Worm (Caenorhabditis elegans): ENCODE results near the gene F10B5.2.

Gene F10B5.2

DNA sequence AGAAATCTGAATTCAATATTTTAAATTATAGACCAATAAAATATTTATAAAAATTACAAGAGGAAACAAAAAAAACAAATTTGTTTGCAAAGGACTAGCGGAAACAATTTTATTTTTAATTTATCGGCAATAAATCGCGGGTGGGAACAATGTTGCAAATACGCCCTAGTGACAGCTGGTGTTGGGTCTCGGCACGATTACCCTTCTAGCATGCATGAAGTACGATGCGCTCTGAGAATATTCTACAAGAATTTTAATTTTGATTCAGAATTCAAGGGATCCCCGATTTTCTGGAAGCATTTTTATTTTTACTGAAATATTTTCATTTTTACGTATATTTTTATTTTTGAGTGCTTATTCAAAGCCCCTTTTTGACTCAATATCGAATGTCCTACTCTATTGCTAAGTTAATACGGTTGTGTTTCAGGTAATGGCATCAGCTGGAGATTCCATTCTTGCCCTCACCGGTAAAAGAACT lies 40.5 kb downstream of the F10B5.2 start, which contains the start of the genes mig-5 and cct-1 (continued):
- TF ChIP-seq ama-1 (optimal IDR thresholded peaks at IDR 0.05) (peak; percentile 89), xbp-1 (tag; optimal IDR thresholded peaks at IDR 0.05) (peak; percentile 98), unc-98 (GFP tag; IDR thresholded peaks at IDR 0.05) (peak; percentile 59; the same call in 1 of the 2 replicates), aha-1 (tag; optimal IDR thresholded peaks at IDR 0.05) (peak; percentile 78), dpl-1 (GFP tag; optimal IDR thresholded peaks at IDR 0.05) (peak; percentile 87 to 93 (median 89)), mdl-1 (tag; optimal IDR thresholded peaks at IDR 0.05) (peak in 1 of 2 experiments; percentile 95), tbx-2 (tag; optimal IDR thresholded peaks at IDR 0.05) (peak; percentile 98), pag-3 (tag; optimal IDR thresholded peaks at IDR 0.05; ENCODE audit: borderline replicate concordance, insufficient read depth) (peak; percentile 53), unc-30 (tag; optimal IDR thresholded peaks at IDR 0.05) (peak; percentile 75), fkh-10 (GFP tag; optimal IDR thresholded peaks at IDR 0.05) (peak; percentile 84), fos-1 (tag; optimal IDR thresholded peaks at IDR 0.05) (peak; percentile 95), skn-1 (tag; optimal IDR thresholded peaks at IDR 0.05) (peak; percentile 97), egl-13 (tag; optimal IDR thresholded peaks at IDR 0.05) (peak; percentile 97), ets-5 (GFP tag; IDR thresholded peaks at IDR 0.05) (no peak), mab-9 (GFP tag; IDR thresholded peaks at IDR 0.05) (peak; percentile 94), nhr-85 (tag) (peak; percentile 99), nhr-28 (tag; optimal IDR thresholded peaks at IDR 0.05) (peak; percentile 26), nhr-47 (tag; optimal IDR thresholded peaks at IDR 0.05) (peak; percentile 99), egl-27 (tag; optimal IDR thresholded peaks at IDR 0.05) (peak; percentile 73 to 88), ztf-11 (tag; optimal IDR thresholded peaks at IDR 0.05) (peak; percentile 40 to 87), mef-2 (tag; optimal IDR thresholded peaks at IDR 0.05) (peak; percentile 85), aly-2 (tag; optimal IDR thresholded peaks at IDR 0.05) (peak; percentile 98), nhr-76 (tag; optimal IDR thresholded peaks at IDR 0.05) (peak; percentile 34), elt-2 (tag; optimal IDR thresholded peaks at IDR 0.05) (peak; percentile 90), lsy-2 (tag; optimal IDR thresholded peaks at IDR 0.05) (peak; percentile 100), ceh-82 (tag; optimal IDR thresholded peaks at IDR 0.05) (peak; percentile 97 to 99 (median 98)), rnt-1 (tag; optimal IDR thresholded peaks at IDR 0.05) (peak; percentile 98), snpc-4 (tag; optimal IDR thresholded peaks at IDR 0.05) (peak; percentile 91), lin-13 (GFP tag; optimal IDR thresholded peaks at IDR 0.05) (peak; percentile 97), isw-1 (GFP tag; IDR thresholded peaks at IDR 0.05) (peak; percentile 99), ceh-8 (GFP tag; optimal IDR thresholded peaks at IDR 0.05) (peak; percentile 97), vab-15 (tag; optimal IDR thresholded peaks at IDR 0.05) (peak; percentile 94)

DNA sequence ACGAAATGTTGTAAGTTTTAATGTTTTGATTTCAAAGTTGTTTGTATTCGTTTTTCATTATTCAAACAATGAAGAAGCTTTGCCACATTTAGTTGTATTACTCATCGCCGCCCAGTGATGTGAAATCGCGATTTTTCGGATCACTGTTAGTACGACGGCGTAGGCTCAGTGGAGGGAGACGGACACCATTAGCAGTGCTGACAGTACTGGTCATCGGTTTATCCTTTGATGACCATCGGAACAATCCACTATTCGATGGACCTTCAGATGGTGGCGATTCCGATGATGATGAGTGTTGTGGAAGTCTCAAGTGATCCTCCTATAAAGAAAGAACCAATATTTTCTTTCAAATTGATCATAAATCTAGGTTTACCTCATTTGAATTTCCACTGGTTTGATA lies 43.0 kb downstream of the F10B5.2 start:
- TF ChIP-seq lin-35 (GFP tag; optimal IDR thresholded peaks at IDR 0.05) (peak in 1 of 2 experiments; percentile 1), xbp-1 (tag; optimal IDR thresholded peaks at IDR 0.05) (no peak), nhr-85 (tag) (peak; percentile 53), aly-2 (tag; optimal IDR thresholded peaks at IDR 0.05) (peak; percentile 5)

DNA sequence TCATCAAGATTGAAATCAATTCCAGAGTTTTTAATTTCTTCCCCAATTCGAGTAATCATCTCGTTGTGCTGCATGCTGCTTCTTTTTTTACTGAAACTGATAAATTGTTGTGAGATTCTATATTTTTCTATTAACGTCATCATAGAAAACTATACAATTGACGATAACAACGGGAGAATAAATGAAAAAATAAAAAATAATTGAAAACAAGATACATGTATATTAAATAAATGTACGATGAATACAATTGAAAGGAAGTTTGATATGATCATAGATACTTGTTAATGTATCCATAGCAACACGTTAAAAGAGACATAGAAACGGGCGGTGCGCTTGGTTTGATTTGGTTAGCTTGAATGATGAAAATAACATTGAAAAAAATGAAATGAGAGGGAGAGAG lies 45.9 kb downstream of the F10B5.2 start, which contains the start of gene T05C12.8:
Gene T05C12.8, minus strand, starts transcription at position 101 of the 400 bp plus-strand sequence.
- TF ChIP-seq nhr-11 (tag; optimal IDR thresholded peaks at IDR 0.05) (no peak), fkh-8 (tag; optimal IDR thresholded peaks at IDR 0.05) (peak; percentile 85)

DNA sequence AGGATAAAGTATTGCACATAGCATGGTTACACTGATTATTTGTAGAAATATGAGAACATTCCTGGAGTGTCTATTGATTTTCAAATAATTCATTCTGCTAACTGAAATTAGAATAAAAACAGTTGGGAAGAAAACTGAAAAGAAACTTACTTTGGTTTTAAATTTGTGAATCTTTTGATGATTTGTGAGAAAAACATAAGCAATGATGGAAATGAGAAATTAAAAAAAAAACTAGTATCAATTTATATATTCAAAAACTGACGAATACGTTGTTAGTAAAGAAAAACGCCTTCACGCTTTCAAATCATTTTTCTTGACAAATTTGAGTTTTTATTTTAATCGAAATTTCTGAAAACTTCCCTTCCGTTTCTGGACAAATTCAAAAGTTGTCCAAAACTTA lies 48.6 kb downstream of the F10B5.2 start, which contains the start of gene T05C12.9:
Gene T05C12.9, minus strand, starts transcription at position 101 of the 400 bp plus-strand sequence.
- TF ChIP-seq lsy-2 (tag; optimal IDR thresholded peaks at IDR 0.05) (no peak), aha-1 (tag; optimal IDR thresholded peaks at IDR 0.05) (no peak), dpl-1 (GFP tag; optimal IDR thresholded peaks at IDR 0.05) (no peak), mdl-1 (tag; optimal IDR thresholded peaks at IDR 0.05) (no peak), xbp-1 (tag; optimal IDR thresholded peaks at IDR 0.05) (no peak), alr-1 (tag; optimal IDR thresholded peaks at IDR 0.05; ENCODE audit: borderline replicate concordance) (no peak), fos-1 (tag; optimal IDR thresholded peaks at IDR 0.05) (no peak), ztf-11 (tag; optimal IDR thresholded peaks at IDR 0.05) (no peak), pax-3 (tag; optimal IDR thresholded peaks at IDR 0.05) (no peak), sup-37 (GFP tag; optimal IDR thresholded peaks at IDR 0.05) (no peak), tbx-2 (tag; optimal IDR thresholded peaks at IDR 0.05) (no peak), fkh-8 (tag; optimal IDR thresholded peaks at IDR 0.05) (no peak)

Measured in whole organism, L1 larva.